Fruit fly (Drosophila melanogaster): ENCODE data around the gene Meltrin.

dm6 chr3R:14658170-14658569, 38.9 kb downstream of the Meltrin start:
- TF ChIP-seq CG1792 (GFP tag; optimal IDR thresholded peaks at IDR 0.05) = no peak
- no peak for TF ChIP-seq CG13775 (GFP tag; optimal IDR thresholded peaks at IDR 0.05)
- no peak for TF ChIP-seq CG3726 (GFP tag; IDR thresholded peaks at IDR 0.05)
- TF ChIP-seq NfI (GFP tag; optimal IDR thresholded peaks at IDR 0.05) = no peak
- TF ChIP-seq Neu2 (GFP tag; optimal IDR thresholded peaks at IDR 0.05; ENCODE audit: borderline replicate concordance) = no peak
- TF ChIP-seq sob (GFP tag; IDR thresholded peaks at IDR 0.05) = no peak
- no peak for TF ChIP-seq CG18764 (GFP tag; optimal IDR thresholded peaks at IDR 0.05)
- TF ChIP-seq ttk (GFP tag; IDR thresholded peaks at IDR 0.05) = no peak
- TF ChIP-seq Pdp1 (GFP tag; optimal IDR thresholded peaks at IDR 0.05) = no peak

All from whole organism, embryonic.